Worm (Caenorhabditis elegans) whole organism, young adult: ENCODE results near the gene F07A11.1.

Experiments used
- B0035.1 ChIP-seq: sonication (generic microtip); optimal IDR thresholded peaks from 2 replicates; lab custom pipeline; 2016; ENCODE audit warnings: missing genetic modification characterization, mild to moderate bottlenecking, missing compliant biosample characterization, missing genotype, missing genetic modification reagents
- B0336.3 ChIP-seq: fragments of 200-800 bp; sonication (Bioruptor generic); IDR thresholded peaks from 2 replicates; pipeline ENCODE4 v1.3.6; 2022; ENCODE audit warnings: missing genetic modification characterization, missing compliant biosample characterization
- C17E4.6 ChIP-seq: fragments of 200-800 bp; sonication (Bioruptor generic); IDR thresholded peaks from 2 replicates; pipeline ENCODE4 v1.3.6; 2022; ENCODE audit warnings: missing genetic modification reagents, missing genetic modification characterization, missing compliant biosample characterization
- F22D6.2 ChIP-seq: sonication (generic microtip); optimal IDR thresholded peaks from 2 replicates; lab custom pipeline; 2016; ENCODE audit warnings: mild to moderate bottlenecking, missing genetic modification characterization, missing compliant biosample characterization
- F23B12.7 ChIP-seq: sonication (generic microtip); optimal IDR thresholded peaks from 2 replicates; lab custom pipeline; 2017; ENCODE audit warnings: missing genetic modification characterization, mild to moderate bottlenecking, missing compliant biosample characterization, antibody characterized with exemption, moderate library complexity; ENCODE audit not compliant: insufficient read depth
- F57A8.1 ChIP-seq: fragments of 200-800 bp; sonication (Bioruptor generic); optimal IDR thresholded peaks from 2 replicates; lab custom pipeline; 2018; ENCODE audit warnings: mild to moderate bottlenecking, missing genetic modification characterization, moderate library complexity, missing compliant biosample characterization
- K12H6.12 ChIP-seq: fragments of 200-800 bp; sonication (Bioruptor generic); optimal IDR thresholded peaks from 2 replicates; lab custom pipeline; 2018; ENCODE audit warnings: mild to moderate bottlenecking, missing genetic modification characterization, missing compliant biosample characterization
- T07F8.4 ChIP-seq: sonication (generic microtip); optimal IDR thresholded peaks from 2 replicates; lab custom pipeline; 2016; ENCODE audit warnings: mild to moderate bottlenecking, missing genetic modification characterization, moderate library complexity, missing compliant biosample characterization
- Y53F4B.3 ChIP-seq: fragments of 200-800 bp; sonication (Bioruptor generic); IDR thresholded peaks from 2 replicates; pipeline ENCODE4 v1.3.6; 2022; ENCODE audit warnings: missing genetic modification reagents, missing genetic modification characterization, missing compliant biosample characterization
- Y67H2A.10 ChIP-seq: fragments of 200-800 bp; sonication (Bioruptor generic); conservative IDR thresholded peaks from 2 replicates; pipeline ENCODE4 v1.3.6; 2022; ENCODE audit warnings: missing genetic modification reagents, missing genetic modification characterization, missing compliant biosample characterization
- ZK185.1 ChIP-seq: sonication (generic microtip); optimal IDR thresholded peaks from 2 replicates; lab custom pipeline; 2016; ENCODE audit warnings: mild to moderate bottlenecking, missing genetic modification characterization, missing compliant biosample characterization; ENCODE audit not compliant: poor library complexity, severe bottlenecking
- aptf-2 ChIP-seq: fragments of 200-800 bp; sonication (Bioruptor generic); conservative IDR thresholded peaks from 2 replicates; pipeline ENCODE4 v1.3.6; 2022; ENCODE audit warnings: missing genetic modification reagents, missing genetic modification characterization, missing compliant biosample characterization
- attf-3 ChIP-seq: fragments of 200-800 bp; sonication (Bioruptor generic); conservative IDR thresholded peaks from 2 replicates; pipeline ENCODE4 v1.3.6; 2022; ENCODE audit warnings: missing genetic modification reagents, missing genetic modification characterization, missing compliant biosample characterization
- bed-1 ChIP-seq: fragments of 200-800 bp; sonication (Bioruptor generic); IDR thresholded peaks from 2 replicates; pipeline ENCODE4 v1.3.6; 2022; ENCODE audit warnings: missing genetic modification reagents, missing genetic modification characterization, missing compliant biosample characterization
- cebp-1 ChIP-seq, 2 experiments: fragments of 200-800 bp in 1 of 2; sonication (Bioruptor generic) in 1 of 2; sonication (generic microtip) in 1 of 2; IDR thresholded peaks in 1 of 2; optimal IDR thresholded peaks in 1 of 2; 2 replicates each; pipeline versions ENCODE4 v1.3.6 to Lab custom; 2017 to 2022; ENCODE audit warnings: missing compliant biosample characterization in 2 of 2, missing genetic modification characterization in 2 of 2, mild to moderate bottlenecking in 1 of 2, missing genetic modification reagents in 1 of 2, moderate library complexity in 1 of 2
- cebp-2 ChIP-seq: fragments of 200-800 bp; sonication (Bioruptor generic); IDR thresholded peaks from 2 replicates; pipeline ENCODE4 v1.3.6; 2022; ENCODE audit warnings: missing genetic modification characterization, missing compliant biosample characterization
- ceh-100 ChIP-seq: fragments of 200-800 bp; sonication (Bioruptor generic); IDR thresholded peaks from 2 replicates; pipeline ENCODE4 v1.3.6; 2022; ENCODE audit warnings: missing genetic modification reagents, missing genetic modification characterization, missing compliant biosample characterization
- ceh-27 ChIP-seq: fragments of 200-800 bp; sonication (Bioruptor generic); optimal IDR thresholded peaks from 2 replicates; lab custom pipeline; 2018; ENCODE audit warnings: mild to moderate bottlenecking, missing genetic modification characterization, moderate library complexity, missing compliant biosample characterization
- ceh-40 ChIP-seq: fragments of 200-800 bp; sonication (Bioruptor generic); IDR thresholded peaks from 2 replicates; pipeline ENCODE4 v1.3.6; 2022; ENCODE audit warnings: missing genetic modification characterization, missing compliant biosample characterization
- ceh-58 ChIP-seq: fragments of 200-800 bp; sonication (Bioruptor generic); IDR thresholded peaks from 2 replicates; pipeline ENCODE4 v1.3.6; 2022; ENCODE audit warnings: missing genetic modification characterization, missing compliant biosample characterization
- die-1 ChIP-seq: sonication (generic microtip); optimal IDR thresholded peaks from 2 replicates; lab custom pipeline; 2016; ENCODE audit warnings: missing genotype, mild to moderate bottlenecking, missing genetic modification characterization, missing compliant biosample characterization
- dox-1 ChIP-seq: fragments of 200-800 bp; sonication (Bioruptor generic); IDR thresholded peaks from 2 replicates; pipeline ENCODE4 v1.3.6; 2022; ENCODE audit warnings: missing genetic modification reagents, missing genetic modification characterization, missing compliant biosample characterization
- dpl-1 ChIP-seq: fragments of 150-350 bp; optimal IDR thresholded peaks from 2 replicates; lab custom pipeline; 2014; ENCODE audit warnings: missing biosample characterization, missing genetic modification reagents, missing genetic modification characterization
- efl-1 ChIP-seq: fragments of 150-350 bp; optimal IDR thresholded peaks from 2 replicates; lab custom pipeline; 2014; ENCODE audit warnings: missing biosample characterization, missing genetic modification reagents, missing genetic modification characterization
- egl-18 ChIP-seq: fragments of 200-800 bp; sonication (Bioruptor generic); IDR thresholded peaks from 2 replicates; pipeline ENCODE4 v1.3.6; 2022; ENCODE audit warnings: missing genetic modification reagents, missing genetic modification characterization, missing compliant biosample characterization
- ekl-4 ChIP-seq: fragments of 200-800 bp; sonication (Bioruptor generic); IDR thresholded peaks from 2 replicates; pipeline ENCODE4 v1.3.6; 2022; ENCODE audit warnings: missing genetic modification reagents, missing genetic modification characterization, missing compliant biosample characterization
- gei-17 ChIP-seq: fragments of 200-800 bp; sonication (Bioruptor generic); optimal IDR thresholded peaks from 2 replicates; lab custom pipeline; 2018; ENCODE audit warnings: mild to moderate bottlenecking, missing genetic modification characterization, missing compliant biosample characterization
- hlh-12 ChIP-seq: sonication (generic microtip); optimal IDR thresholded peaks from 2 replicates; lab custom pipeline; 2016; ENCODE audit warnings: missing genetic modification characterization, missing compliant biosample characterization
- hlh-26 ChIP-seq: fragments of 200-800 bp; sonication (Bioruptor generic); conservative IDR thresholded peaks from 2 replicates; pipeline ENCODE4 v1.3.6; 2022; ENCODE audit warnings: missing genetic modification reagents, missing genetic modification characterization, missing compliant biosample characterization
- lag-1 ChIP-seq: fragments of 200-800 bp; sonication (Bioruptor generic); IDR thresholded peaks from 2 replicates; pipeline ENCODE4 v1.3.6; 2022; ENCODE audit warnings: missing genetic modification reagents, missing genetic modification characterization, missing compliant biosample characterization
- let-607 ChIP-seq, 2 experiments: fragments of 200-800 bp in 1 of 2; sonication (Bioruptor generic) in 1 of 2; sonication (generic microtip) in 1 of 2; optimal IDR thresholded peaks; 2 replicates each; lab custom pipeline; 2016 to 2018; ENCODE audit warnings: mild to moderate bottlenecking in 2 of 2, missing compliant biosample characterization in 2 of 2, missing genetic modification characterization in 2 of 2, moderate library complexity in 2 of 2, missing genotype in 1 of 2
- lin-40 ChIP-seq: sonication (generic microtip); optimal IDR thresholded peaks from 2 replicates; lab custom pipeline; 2016; ENCODE audit warnings: missing genetic modification characterization, mild to moderate bottlenecking, missing compliant biosample characterization, missing genotype, missing genetic modification reagents
- lin-54 ChIP-seq: fragments of 200-800 bp; sonication (Bioruptor generic); optimal IDR thresholded peaks from 2 replicates; lab custom pipeline; 2018; ENCODE audit warnings: mild to moderate bottlenecking, missing genetic modification characterization, missing compliant biosample characterization
- lsl-1 ChIP-seq: fragments of 200-800 bp; sonication (Bioruptor generic); optimal IDR thresholded peaks from 2 replicates; lab custom pipeline; 2018; ENCODE audit warnings: mild to moderate bottlenecking, missing genetic modification characterization, moderate library complexity, missing compliant biosample characterization
- madf-3 ChIP-seq: fragments of 200-800 bp; sonication (Bioruptor generic); IDR thresholded peaks from 2 replicates; pipeline ENCODE4 v1.3.6; 2022; ENCODE audit warnings: missing genetic modification reagents, missing genetic modification characterization, missing compliant biosample characterization
- mcd-1 ChIP-seq: fragments of 200-800 bp; sonication (Bioruptor generic); IDR thresholded peaks from 2 replicates; pipeline ENCODE4 v1.3.6; 2022; ENCODE audit warnings: missing genetic modification reagents, missing genetic modification characterization, missing compliant biosample characterization
- nfyb-1 ChIP-seq: fragments of 200-800 bp; sonication (Bioruptor generic); IDR thresholded peaks from 2 replicates; pipeline ENCODE4 v1.3.6; 2022; ENCODE audit warnings: missing genetic modification reagents, missing genetic modification characterization, missing compliant biosample characterization
- nhr-120 ChIP-seq: fragments of 200-800 bp; sonication (Bioruptor generic); IDR thresholded peaks from 2 replicates; pipeline ENCODE4 v1.3.6; 2022; ENCODE audit warnings: missing genetic modification characterization, missing compliant biosample characterization
- nhr-179 ChIP-seq: sonication (generic microtip); optimal IDR thresholded peaks from 2 replicates; lab custom pipeline; 2016; ENCODE audit warnings: mild to moderate bottlenecking, missing genetic modification characterization, missing compliant biosample characterization
- nhr-90 ChIP-seq: sonication (generic microtip); optimal IDR thresholded peaks from 2 replicates; lab custom pipeline; 2016; ENCODE audit warnings: missing genotype, mild to moderate bottlenecking, missing genetic modification characterization, missing compliant biosample characterization
- rcor-1 ChIP-seq: fragments of 200-800 bp; sonication (Bioruptor generic); IDR thresholded peaks from 2 replicates; pipeline ENCODE4 v1.3.6; 2022; ENCODE audit warnings: missing genetic modification reagents, missing genetic modification characterization, missing compliant biosample characterization
- snpc-1.3 ChIP-seq: sonication (generic microtip); optimal IDR thresholded peaks from 2 replicates; lab custom pipeline; 2017; ENCODE audit warnings: missing genetic modification characterization, mild to moderate bottlenecking, missing compliant biosample characterization, antibody characterized with exemption, moderate library complexity, missing genotype, missing genetic modification reagents; ENCODE audit not compliant: insufficient read depth
- somi-1 ChIP-seq: fragments of 200-800 bp; sonication (Bioruptor generic); optimal IDR thresholded peaks from 2 replicates; lab custom pipeline; 2018; ENCODE audit warnings: mild to moderate bottlenecking, missing genetic modification characterization, missing compliant biosample characterization
- sptf-2 ChIP-seq: fragments of 200-800 bp; sonication (Bioruptor generic); optimal IDR thresholded peaks from 2 replicates; lab custom pipeline; 2018; ENCODE audit warnings: mild to moderate bottlenecking, missing genetic modification characterization, missing compliant biosample characterization
- unc-130 ChIP-seq: sonication (generic microtip); optimal IDR thresholded peaks from 2 replicates; lab custom pipeline; 2016; ENCODE audit warnings: missing genetic modification reagents, missing genetic modification characterization, missing compliant biosample characterization
- zim-3 ChIP-seq: sonication (generic microtip); optimal IDR thresholded peaks from 2 replicates; lab custom pipeline; 2017; ENCODE audit warnings: mild to moderate bottlenecking, missing genetic modification characterization, moderate library complexity, missing compliant biosample characterization

The F07A11.1 gene

DNA sequence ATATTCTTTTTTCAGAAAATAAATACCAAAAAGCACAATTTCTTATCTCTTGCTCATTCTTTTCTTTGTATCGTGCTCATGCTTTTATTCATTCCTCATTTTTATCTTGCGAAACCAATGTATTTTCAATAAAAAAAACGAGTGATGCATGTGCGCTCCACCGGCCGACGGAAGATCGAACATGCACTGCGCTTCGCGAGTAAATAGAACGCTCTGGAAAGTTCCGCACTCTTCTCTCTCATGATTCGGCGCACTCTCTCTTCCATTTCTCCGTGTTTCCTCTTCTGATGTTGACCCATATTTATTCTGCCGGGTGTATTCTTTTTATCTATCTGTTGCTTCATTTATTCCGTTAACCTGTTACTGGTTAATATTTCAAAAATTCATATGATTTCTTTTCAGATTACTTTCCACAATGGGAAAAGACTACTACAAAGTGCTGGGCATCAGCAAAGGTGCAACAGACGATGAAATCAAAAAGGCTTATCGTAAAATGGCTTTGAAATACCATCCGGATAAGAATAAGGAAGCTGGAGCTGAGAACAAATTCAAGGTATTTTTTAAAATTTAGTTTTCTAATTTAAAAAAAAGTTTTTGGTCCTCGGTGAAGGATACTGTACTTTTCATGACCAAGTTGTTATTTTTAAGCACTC, 46.5 kb downstream of the F07A11.1 start, which contains the start of gene dnj-13 (continued):
- TF ChIP-seq B0035.1 (tag; lab: Kevin White, UChicago): peak; percentile 39
- TF ChIP-seq die-1 (tag; lab: Kevin White, UChicago): peak; percentile 52
- TF ChIP-seq egl-18 (GFP tag; lab: Robert Waterston, UW): peak; percentile 92
- TF ChIP-seq zim-3 (tag; lab: Kevin White, UChicago): peak; percentile 89
- TF ChIP-seq gei-17: peak; percentile 86
- TF ChIP-seq F22D6.2: peak; percentile 81
- TF ChIP-seq mcd-1 (GFP tag; lab: Robert Waterston, UW): peak; percentile 99
- peak; percentile 36; the same call in 1 of the 2 replicates for TF ChIP-seq Y53F4B.3 (GFP tag; lab: Robert Waterston, UW)
- TF ChIP-seq dox-1 (GFP tag; lab: Robert Waterston, UW): peak; percentile 97
- peak; percentile 6 for TF ChIP-seq dpl-1 (GFP tag; lab: Kevin White, UChicago)
- peak; percentile 73 for TF ChIP-seq aptf-2 (GFP tag; lab: Robert Waterston, UW)
- TF ChIP-seq ceh-58: 0 out of 2 replicates have a peak, but pooled peaks have one; percentile 81
- peak; percentile 49 for TF ChIP-seq nhr-90 (tag; lab: Kevin White, UChicago)
- peak; percentile 97 for TF ChIP-seq B0336.3 (GFP tag; lab: Robert Waterston, UW)
- peak; percentile 94 for TF ChIP-seq madf-3 (GFP tag; lab: Robert Waterston, UW)
- TF ChIP-seq F57A8.1 (GFP tag; lab: Kevin White, UChicago): peak; percentile 5
- TF ChIP-seq lin-54 (GFP tag; lab: Kevin White, UChicago): peak; percentile 93
- peak; percentile 92 for TF ChIP-seq cebp-2
- TF ChIP-seq ceh-40 (GFP tag; lab: Robert Waterston, UW): peak; percentile 86
- no peak for TF ChIP-seq lag-1 (GFP tag; lab: Robert Waterston, UW)
- no peak for TF ChIP-seq sptf-2
- peak; percentile 67 for TF ChIP-seq snpc-1.3
- peak; percentile 35 for TF ChIP-seq unc-130 (GFP tag; lab: Kevin White, UChicago)
- TF ChIP-seq cebp-1 (GFP tag; IDR thresholded peaks at IDR 0.05; lab: Robert Waterston, UW): peak; percentile 94
- peak; percentile 97 for TF ChIP-seq cebp-1 (tag; optimal IDR thresholded peaks at IDR 0.05; lab: Kevin White, UChicago)
- TF ChIP-seq bed-1 (GFP tag; lab: Robert Waterston, UW): no peak
- TF ChIP-seq ekl-4: peak; percentile 98
- TF ChIP-seq hlh-12 (tag; lab: Kevin White, UChicago): no peak
- peak; percentile 94 for TF ChIP-seq C17E4.6 (GFP tag; lab: Robert Waterston, UW)
- no peak for TF ChIP-seq nhr-120
- TF ChIP-seq Y67H2A.10 (GFP tag; lab: Robert Waterston, UW): peak; percentile 95
- TF ChIP-seq ceh-27 (GFP tag; lab: Kevin White, UChicago): peak; percentile 97
- TF ChIP-seq rcor-1 (GFP tag; lab: Robert Waterston, UW): peak; percentile 94
- TF ChIP-seq F23B12.7 (tag; lab: Kevin White, UChicago): peak; percentile 87
- peak; percentile 54 for TF ChIP-seq efl-1 (GFP tag; lab: Kevin White, UChicago)
- TF ChIP-seq somi-1 (GFP tag; lab: Kevin White, UChicago): peak; percentile 90
- TF ChIP-seq nfyb-1 (GFP tag; lab: Robert Waterston, UW): peak; percentile 97
- TF ChIP-seq lin-40 (tag; lab: Kevin White, UChicago): peak; percentile 98
- peak; percentile 80 for TF ChIP-seq attf-3 (GFP tag; lab: Robert Waterston, UW)
- peak; percentile 93 for TF ChIP-seq ceh-100 (GFP tag; lab: Robert Waterston, UW)
- peak; percentile 72 to 86 for TF ChIP-seq let-607 (tag; optimal IDR thresholded peaks at IDR 0.05; lab: Kevin White, UChicago)
- peak; percentile 96 for TF ChIP-seq ZK185.1 (tag; lab: Kevin White, UChicago)
- no peak for TF ChIP-seq hlh-26
- no peak for TF ChIP-seq nhr-179 (tag; lab: Kevin White, UChicago)
- peak; percentile 70 for TF ChIP-seq lsl-1 (GFP tag; lab: Kevin White, UChicago)
- TF ChIP-seq T07F8.4: no peak
- TF ChIP-seq K12H6.12 (tag; lab: Kevin White, UChicago): peak; percentile 95
